Worm (Caenorhabditis elegans): ENCODE measurements around the gene srsx-35.

srsx-35 gene

DNA sequence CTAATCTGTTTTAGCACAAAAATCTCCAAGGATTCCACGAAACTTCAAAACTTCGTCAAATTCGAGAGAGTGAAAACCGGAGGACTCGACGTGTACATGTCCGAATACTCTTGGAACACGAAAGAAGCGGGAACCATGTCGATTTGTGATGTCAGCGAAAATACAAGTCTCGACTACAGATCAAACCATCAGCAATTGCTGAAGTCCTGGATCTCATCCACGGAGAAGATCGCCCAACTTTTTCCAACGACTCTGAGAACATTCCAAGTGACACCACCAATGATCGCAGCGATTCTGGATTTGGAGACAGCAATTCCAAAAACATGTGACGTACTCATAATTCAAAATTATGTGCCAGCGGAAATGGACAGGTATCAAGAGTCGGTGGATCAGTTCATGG, 41.2 kb downstream of the srsx-35 start:
- no peak for TF ChIP-seq F13H6.1 (tag; optimal IDR thresholded peaks at IDR 0.05)
- TF ChIP-seq unc-55 (GFP tag; optimal IDR thresholded peaks at IDR 0.05), result no peak
- no peak for TF ChIP-seq blmp-1 (tag; optimal IDR thresholded peaks at IDR 0.05; ENCODE audit: insufficient read depth)
- no peak for TF ChIP-seq nhr-25 (tag; optimal IDR thresholded peaks at IDR 0.05)
- no peak for TF ChIP-seq lin-39 (tag; optimal IDR thresholded peaks at IDR 0.05)
- TF ChIP-seq snpc-4 (tag; optimal IDR thresholded peaks at IDR 0.05), result no peak
- TF ChIP-seq gmeb-1 (tag; optimal IDR thresholded peaks at IDR 0.05), result no peak
- no peak for TF ChIP-seq zag-1 (tag; optimal IDR thresholded peaks at IDR 0.05)
- no peak for TF ChIP-seq sma-3 (GFP tag; optimal IDR thresholded peaks at IDR 0.05)
- TF ChIP-seq nhr-10 (tag; optimal IDR thresholded peaks at IDR 0.05), result no peak

DNA sequence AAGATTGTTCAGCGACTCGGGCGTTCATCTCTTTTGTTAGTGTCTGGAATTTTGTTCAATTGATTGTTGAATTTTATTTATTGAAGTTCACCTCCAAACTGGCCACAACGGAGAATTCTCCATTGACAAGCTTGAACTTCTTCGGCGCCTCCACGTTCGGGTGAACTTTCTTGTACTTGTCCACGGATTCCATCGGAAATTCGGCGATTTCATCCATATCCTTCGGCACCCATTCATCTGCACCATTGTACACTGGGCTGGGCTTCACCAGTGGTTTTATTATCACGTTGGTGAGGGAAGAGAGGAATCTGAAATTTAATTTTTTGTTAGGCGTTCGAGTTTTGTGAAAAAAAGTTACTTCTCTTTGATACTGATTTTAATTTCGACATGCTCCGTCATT, 46.2 kb downstream of the srsx-35 start:
- TF ChIP-seq fos-1 (tag; optimal IDR thresholded peaks at IDR 0.05), result no peak
- TF ChIP-seq elt-3 (tag; optimal IDR thresholded peaks at IDR 0.05), result no peak
- no peak for TF ChIP-seq elt-1 (tag; optimal IDR thresholded peaks at IDR 0.05)
- TF ChIP-seq unc-39 (tag; optimal IDR thresholded peaks at IDR 0.05), result no peak
- no peak for TF ChIP-seq R02D3.7 (tag; optimal IDR thresholded peaks at IDR 0.05)
- TF ChIP-seq nhr-10 (tag; optimal IDR thresholded peaks at IDR 0.05), result no peak
- no peak for TF ChIP-seq dmd-4 (tag; optimal IDR thresholded peaks at IDR 0.05)
- TF ChIP-seq unc-62 (GFP tag; optimal IDR thresholded peaks at IDR 0.05), result no peak
- no peak for TF ChIP-seq lin-13 (GFP tag; optimal IDR thresholded peaks at IDR 0.05)
- TF ChIP-seq gmeb-1 (tag; optimal IDR thresholded peaks at IDR 0.05), result no peak
- TF ChIP-seq nhr-129 (tag; optimal IDR thresholded peaks at IDR 0.05), result no peak
- no peak for TF ChIP-seq ztf-11 (tag; optimal IDR thresholded peaks at IDR 0.05)
- no peak for TF ChIP-seq ztf-4 (tag; optimal IDR thresholded peaks at IDR 0.05)
- TF ChIP-seq mab-5 (tag; optimal IDR thresholded peaks at IDR 0.05), result no peak

DNA sequence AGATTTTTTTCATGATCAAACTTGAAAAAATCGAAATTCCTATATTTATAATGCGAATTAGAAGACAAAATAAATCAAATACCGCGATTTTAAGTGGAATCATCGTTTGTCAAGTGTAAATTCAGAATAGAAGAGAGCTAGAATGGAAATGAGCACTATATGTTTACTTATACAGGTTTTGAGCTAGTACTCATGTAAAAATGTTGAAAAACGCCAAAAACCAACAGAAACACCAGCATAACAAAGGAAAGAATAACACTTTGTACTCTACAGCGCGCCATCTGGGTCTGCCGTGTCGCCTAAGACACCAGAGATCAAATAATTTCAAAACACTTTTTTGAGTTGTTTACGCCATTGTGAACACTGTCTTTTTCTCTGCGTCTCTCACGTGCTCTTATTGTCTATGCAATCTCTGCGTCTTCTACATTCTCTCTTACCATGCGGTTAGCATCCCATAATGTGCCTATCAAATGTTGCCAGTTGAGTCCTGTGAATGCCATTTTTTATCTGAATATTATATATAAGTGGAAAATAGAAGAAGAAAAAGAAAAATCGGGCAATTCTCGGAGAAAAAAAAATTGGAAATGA, 47.6 kb downstream of the srsx-35 start, which contains the start of gene ipla-3:
ipla-3 (minus strand) TSS at position 510 of the 588 bp plus-strand sequence.
- TF ChIP-seq unc-55 (GFP tag; optimal IDR thresholded peaks at IDR 0.05) (peak; percentile 78), mdl-1 (tag; optimal IDR thresholded peaks at IDR 0.05) (peak in 1 of 2 experiments; percentile 58), unc-39 (tag; optimal IDR thresholded peaks at IDR 0.05) (no peak), sem-4 (tag; optimal IDR thresholded peaks at IDR 0.05) (no peak), ceh-16 (tag; optimal IDR thresholded peaks at IDR 0.05) (no peak), zag-1 (tag; optimal IDR thresholded peaks at IDR 0.05) (peak; percentile 35), snpc-4 (tag; optimal IDR thresholded peaks at IDR 0.05) (no peak), nhr-12 (tag; optimal IDR thresholded peaks at IDR 0.05) (no peak), nhr-25 (tag; optimal IDR thresholded peaks at IDR 0.05) (peak; percentile 50), elt-1 (tag; optimal IDR thresholded peaks at IDR 0.05) (no peak), blmp-1 (tag; optimal IDR thresholded peaks at IDR 0.05; ENCODE audit: insufficient read depth) (no peak), nhr-77 (tag; optimal IDR thresholded peaks at IDR 0.05) (no peak), nhr-129 (tag; optimal IDR thresholded peaks at IDR 0.05) (peak; percentile 56), dmd-4 (tag; optimal IDR thresholded peaks at IDR 0.05) (no peak), gmeb-1 (tag; optimal IDR thresholded peaks at IDR 0.05) (peak; percentile 49), mab-5 (tag; optimal IDR thresholded peaks at IDR 0.05) (peak; percentile 15), R02D3.7 (tag; optimal IDR thresholded peaks at IDR 0.05) (no peak), F13H6.1 (tag; optimal IDR thresholded peaks at IDR 0.05) (peak; percentile 77), ztf-11 (tag; optimal IDR thresholded peaks at IDR 0.05) (no peak), ama-1 (optimal IDR thresholded peaks at IDR 0.05) (no peak), C34F6.9 (tag; optimal IDR thresholded peaks at IDR 0.05) (peak; percentile 68), crh-2 (tag; optimal IDR thresholded peaks at IDR 0.05) (peak; percentile 86), ZK546.5 (tag; optimal IDR thresholded peaks at IDR 0.05) (no peak), mbf-1 (tag; optimal IDR thresholded peaks at IDR 0.05) (no peak), lin-13 (GFP tag; optimal IDR thresholded peaks at IDR 0.05) (peak; percentile 37), ceh-82 (tag; optimal IDR thresholded peaks at IDR 0.05) (no peak), skn-1 (tag; optimal IDR thresholded peaks at IDR 0.05) (no peak), fos-1 (tag; optimal IDR thresholded peaks at IDR 0.05) (peak; percentile 69), nhr-6 (tag; optimal IDR thresholded peaks at IDR 0.05) (peak; percentile 6), nhr-21 (tag; optimal IDR thresholded peaks at IDR 0.05) (no peak), peb-1 (tag; optimal IDR thresholded peaks at IDR 0.05) (no peak), lsy-2 (tag; optimal IDR thresholded peaks at IDR 0.05) (peak in 1 of 2 experiments; percentile 2), unc-62 (GFP tag; optimal IDR thresholded peaks at IDR 0.05) (no peak), lin-39 (tag; optimal IDR thresholded peaks at IDR 0.05) (no peak), alr-1 (tag; optimal IDR thresholded peaks at IDR 0.05) (no peak), ztf-4 (tag; optimal IDR thresholded peaks at IDR 0.05) (no peak), sma-9 (GFP tag; optimal IDR thresholded peaks at IDR 0.05) (peak; percentile 95), sma-9 (tag; optimal IDR thresholded peaks at IDR 0.05) (no peak), egl-27 (tag; optimal IDR thresholded peaks at IDR 0.05) (no peak), sma-3 (GFP tag; optimal IDR thresholded peaks at IDR 0.05) (peak; percentile 54), Y55F3AM.14 (GFP tag; optimal IDR thresholded peaks at IDR 0.05) (no peak), ztf-1 (GFP tag; conservative IDR thresholded peaks at IDR 0.05) (no peak), nhr-237 (tag; optimal IDR thresholded peaks at IDR 0.05) (no peak)

Data from whole organism, L2 larva.